Worm (Caenorhabditis elegans) whole organism, midembryonic: ENCODE results near the gene pnk-4.

Source experiments
- med-1 ChIP-seq: sonication (generic microtip); optimal IDR thresholded peaks from 2 replicates; lab custom pipeline; 2017; ENCODE audit warnings: missing genetic modification characterization, mild to moderate bottlenecking, missing compliant biosample characterization, antibody characterized with exemption, missing genetic modification reagents; ENCODE audit not compliant: insufficient read depth
- ref-1 ChIP-seq: fragments of 200-800 bp; sonication (Bioruptor generic); conservative IDR thresholded peaks from 2 replicates; pipeline ENCODE4 v1.3.6; 2022; ENCODE audit warnings: missing genetic modification reagents, missing genetic modification characterization, missing compliant biosample characterization

DNA sequence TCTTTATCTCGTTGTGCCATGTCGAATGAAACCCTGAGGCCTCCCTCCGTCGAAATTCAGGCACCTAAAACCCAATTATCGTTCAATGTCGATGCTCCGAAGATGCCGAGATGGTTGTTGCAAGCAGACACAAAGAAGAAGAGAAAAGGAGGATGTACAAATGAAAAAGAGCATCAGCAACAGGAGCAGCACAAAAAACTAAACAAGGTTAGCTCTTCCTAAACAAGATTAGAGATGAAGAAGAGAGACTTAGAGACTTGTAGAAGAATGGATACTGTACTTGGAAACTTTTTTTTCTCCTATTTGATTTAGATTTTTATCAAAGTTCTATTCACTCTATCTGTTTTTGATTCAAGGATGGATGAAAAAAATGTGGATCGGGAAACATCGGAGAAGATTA, 29.9 kb downstream of the pnk-4 start:
- TF ChIP-seq med-1 (GFP tag; lab: Kevin White, UChicago) (no peak), ref-1 (GFP tag; lab: Robert Waterston, UW) (no peak)
